Worm (Caenorhabditis elegans): Measurements from ENCODE around the gene W07G4.2.
A peak's percentile ranks its signal among the peaks of the same experiment; 100 is the strongest.

The W07G4.2 gene

DNA sequence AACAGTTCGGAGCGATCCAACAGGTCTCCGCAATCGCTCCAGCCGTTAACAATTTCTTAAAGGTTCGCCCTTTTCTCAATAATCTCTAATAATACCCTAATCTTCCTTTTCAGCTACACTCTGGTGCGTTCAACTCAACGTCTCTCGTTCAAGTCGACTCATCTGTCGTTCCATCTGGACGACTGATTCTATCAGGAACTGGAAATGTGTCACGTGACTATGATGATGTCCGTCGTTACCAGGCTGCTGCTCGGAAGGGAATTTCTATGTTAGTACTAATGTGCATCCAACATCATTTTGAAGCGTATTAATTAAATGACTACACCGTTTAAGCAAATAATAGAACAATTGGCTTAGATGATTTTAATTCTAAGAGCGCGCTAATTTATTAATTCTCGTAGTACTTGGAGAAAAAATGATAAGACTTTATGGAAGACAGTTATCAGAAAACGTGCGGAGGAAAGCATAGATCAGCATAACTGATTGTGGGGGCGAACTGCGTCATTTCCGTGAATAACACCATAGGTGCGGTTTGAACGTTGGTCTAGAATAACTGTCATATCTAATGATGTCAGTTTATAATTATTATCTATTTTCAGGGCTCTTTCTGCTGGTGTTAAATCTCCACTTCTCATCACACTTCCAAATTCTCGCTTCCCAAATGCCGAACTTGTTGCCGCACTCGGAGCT lies 7.6 kb upstream of the W07G4.2 start:
- peak; percentile 56 for TF ChIP-seq hlh-30 (tag; optimal IDR thresholded peaks at IDR 0.05; ENCODE audit: insufficient read depth)
- TF ChIP-seq ahr-1 (tag; optimal IDR thresholded peaks at IDR 0.05) = no peak
- no peak for TF ChIP-seq ceh-6 (GFP tag; optimal IDR thresholded peaks at IDR 0.05)
- peak; percentile 43 for TF ChIP-seq elt-2 (tag; optimal IDR thresholded peaks at IDR 0.05)
- TF ChIP-seq sdc-2 (tag; optimal IDR thresholded peaks at IDR 0.05) = no peak
- no peak for TF ChIP-seq T23F11.4 (GFP tag; optimal IDR thresholded peaks at IDR 0.05)

DNA sequence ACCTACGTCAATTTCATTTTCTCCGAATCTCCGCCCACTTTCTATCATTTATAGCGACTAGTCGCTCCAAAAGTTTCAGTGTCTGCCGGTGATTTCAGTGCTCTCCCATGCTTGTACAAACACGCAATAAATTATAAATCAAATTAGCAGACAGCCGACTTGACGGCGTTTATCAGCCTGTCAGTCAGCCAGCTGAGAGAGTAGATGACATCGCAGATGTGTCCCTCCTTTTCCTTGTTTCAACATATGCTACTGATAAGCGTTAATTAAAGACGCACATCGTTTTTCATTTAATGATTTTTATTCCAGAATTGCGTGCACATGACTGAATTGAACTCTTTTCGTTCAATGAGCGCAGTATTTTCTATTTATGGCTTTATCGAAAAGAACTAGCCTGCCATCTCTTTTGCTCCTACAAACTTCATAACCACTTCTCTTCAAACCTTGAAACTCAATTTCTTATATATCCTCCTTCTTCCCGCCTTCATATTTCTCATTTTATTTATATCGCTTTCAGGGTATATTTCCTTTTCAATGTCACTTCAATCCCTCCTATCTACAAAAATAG lies 6.9 kb upstream of the W07G4.2 start, which contains the start of gene lap-2:
Gene lap-2 (plus strand): TSS at position 518 of the 568 bp plus-strand sequence.
- TF ChIP-seq elt-4 (tag; optimal IDR thresholded peaks at IDR 0.05) = no peak
- no peak for TF ChIP-seq hlh-13 (GFP tag; optimal IDR thresholded peaks at IDR 0.05)
- TF ChIP-seq zip-5 (tag; optimal IDR thresholded peaks at IDR 0.05) = no peak
- no peak for TF ChIP-seq fax-1 (tag; optimal IDR thresholded peaks at IDR 0.05)
- TF ChIP-seq pha-4 (tag; optimal IDR thresholded peaks at IDR 0.05) = no peak
- peak; percentile 31 for TF ChIP-seq unc-55 (GFP tag; optimal IDR thresholded peaks at IDR 0.05)
- no peak for TF ChIP-seq pha-2 (tag; optimal IDR thresholded peaks at IDR 0.05)
- peak; percentile 56 for TF ChIP-seq elt-2 (tag; optimal IDR thresholded peaks at IDR 0.05)
- no peak for TF ChIP-seq lin-11 (tag; optimal IDR thresholded peaks at IDR 0.05)
- no peak for TF ChIP-seq ceh-45 (GFP tag; IDR thresholded peaks at IDR 0.05)
- TF ChIP-seq ttx-3 (tag; optimal IDR thresholded peaks at IDR 0.05) = no peak
- TF ChIP-seq nhr-232 (tag; optimal IDR thresholded peaks at IDR 0.05) = no peak
- TF ChIP-seq K02D7.2 (tag; optimal IDR thresholded peaks at IDR 0.05) = no peak

DNA sequence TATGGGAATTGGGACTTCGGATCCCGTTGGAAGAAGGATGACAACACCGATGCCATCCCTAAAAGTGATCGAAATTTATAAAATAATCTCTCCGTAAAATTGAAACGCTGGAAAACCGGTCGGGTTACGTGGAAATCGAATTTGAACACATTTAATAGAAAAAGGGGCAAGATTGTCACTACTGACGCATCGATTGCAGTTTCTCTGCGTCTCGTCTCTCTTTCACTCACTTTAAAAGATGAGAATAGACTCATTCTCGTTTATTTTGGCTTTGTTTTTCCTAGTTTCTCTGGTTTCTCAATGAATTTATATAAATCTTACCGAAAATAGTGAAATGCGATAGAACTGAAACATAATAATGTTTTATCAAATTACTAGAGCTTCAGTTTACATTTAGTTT lies 5.3 kb upstream of the W07G4.2 start, which contains the start of gene scyl-1:
Gene scyl-1 (minus strand): TSS at position 56 of the 400 bp plus-strand sequence.
- TF ChIP-seq hlh-6 (tag; optimal IDR thresholded peaks at IDR 0.05) = no peak
- TF ChIP-seq ceh-9 (tag; optimal IDR thresholded peaks at IDR 0.05) = no peak
- peak; percentile 13 for TF ChIP-seq pat-9 (tag; optimal IDR thresholded peaks at IDR 0.05)
- TF ChIP-seq ama-1 (optimal IDR thresholded peaks at IDR 0.05) = no peak
- TF ChIP-seq nfya-1 (tag; optimal IDR thresholded peaks at IDR 0.05) = peak; percentile 65
- peak; percentile 6 for TF ChIP-seq lin-11 (tag; optimal IDR thresholded peaks at IDR 0.05)
- peak; percentile 43 for TF ChIP-seq ceh-48 (tag; optimal IDR thresholded peaks at IDR 0.05)
- TF ChIP-seq Y22D7AL.16 (tag; optimal IDR thresholded peaks at IDR 0.05) = no peak
- no peak for TF ChIP-seq nhr-232 (tag; optimal IDR thresholded peaks at IDR 0.05)
- peak; percentile 54 for TF ChIP-seq rnt-1 (tag; optimal IDR thresholded peaks at IDR 0.05)
- no peak for TF ChIP-seq ztf-16 (tag; optimal IDR thresholded peaks at IDR 0.05)
- TF ChIP-seq C08G9.2 (tag; optimal IDR thresholded peaks at IDR 0.05) = peak; percentile 22
- peak; percentile 16 for TF ChIP-seq syd-9 (tag; optimal IDR thresholded peaks at IDR 0.05)
- peak; percentile 28 for TF ChIP-seq ceh-19 (GFP tag; optimal IDR thresholded peaks at IDR 0.05)
- no peak for TF ChIP-seq lim-6 (tag; optimal IDR thresholded peaks at IDR 0.05)
- TF ChIP-seq zip-5 (tag; optimal IDR thresholded peaks at IDR 0.05) = peak; percentile 15
- TF ChIP-seq ceh-14 (tag; optimal IDR thresholded peaks at IDR 0.05) = peak; percentile 56
- TF ChIP-seq sdc-2 (tag; optimal IDR thresholded peaks at IDR 0.05) = peak; percentile 8
- peak; percentile 54 for TF ChIP-seq tbx-2 (tag; optimal IDR thresholded peaks at IDR 0.05)
- TF ChIP-seq ref-2 (tag; optimal IDR thresholded peaks at IDR 0.05) = peak; percentile 12
- peak; percentile 59 for TF ChIP-seq ceh-31 (tag; optimal IDR thresholded peaks at IDR 0.05)
- TF ChIP-seq unc-42 (tag; optimal IDR thresholded peaks at IDR 0.05) = peak; percentile 84
- peak; percentile 68 for TF ChIP-seq unc-55 (GFP tag; optimal IDR thresholded peaks at IDR 0.05)
- peak; percentile 58 for TF ChIP-seq ceh-34 (tag; optimal IDR thresholded peaks at IDR 0.05)
- peak; percentile 27 for TF ChIP-seq gmeb-2 (tag; optimal IDR thresholded peaks at IDR 0.05)
- no peak for TF ChIP-seq ceh-24 (tag; optimal IDR thresholded peaks at IDR 0.05)
- TF ChIP-seq elt-2 (tag; optimal IDR thresholded peaks at IDR 0.05) = peak; percentile 57
- peak; percentile 9 for TF ChIP-seq hlh-8 (tag; optimal IDR thresholded peaks at IDR 0.05)
- TF ChIP-seq T23F11.4 (GFP tag; optimal IDR thresholded peaks at IDR 0.05) = no peak
- TF ChIP-seq sox-4 (tag; optimal IDR thresholded peaks at IDR 0.05) = peak; percentile 32
- peak; percentile 44 for TF ChIP-seq ceh-18 (tag; optimal IDR thresholded peaks at IDR 0.05)
- peak; percentile 23 for TF ChIP-seq dve-1 (tag; optimal IDR thresholded peaks at IDR 0.05)
